Fruit fly (Drosophila melanogaster) whole organism, embryonic: ENCODE results near the gene witty.

Experiments used
- Blimp-1 ChIP-seq: fragments of 200-800 bp; sonication (Bioruptor generic); optimal IDR thresholded peaks from 3 replicates; lab custom pipeline; 2018; ENCODE audit warnings: missing biosample characterization, missing genetic modification characterization, mild to moderate bottlenecking, moderate library complexity, missing genetic modification reagents
- CG1024 ChIP-seq: fragments of 200-800 bp; sonication (Bioruptor generic); IDR thresholded peaks from 2 replicates; pipeline ENCODE4 v1.3.6; 2022; ENCODE audit warnings: missing biosample characterization, missing genetic modification characterization
- CG11695 ChIP-seq: fragments of 200-800 bp; sonication (Bioruptor generic); IDR thresholded peaks from 3 replicates; pipeline ENCODE4 v1.3.6; 2022; ENCODE audit warnings: missing biosample characterization, missing genetic modification characterization
- CG12659 ChIP-seq: fragments of 200-800 bp; sonication (Bioruptor generic); optimal IDR thresholded peaks from 3 replicates; lab custom pipeline; 2017; ENCODE audit warnings: mild to moderate bottlenecking, missing biosample characterization, missing genetic modification reagents, missing genetic modification characterization
- CG18262 ChIP-seq: fragments of 200-800 bp; optimal IDR thresholded peaks from 3 replicates; lab custom pipeline; 2019; ENCODE audit warnings: missing biosample characterization, mild to moderate bottlenecking, missing genetic modification characterization, moderate library complexity
- CG18599 ChIP-seq: fragments of 200-800 bp; sonication (Bioruptor generic); optimal IDR thresholded peaks from 3 replicates; lab custom pipeline; 2017; ENCODE audit warnings: missing biosample characterization, missing genetic modification characterization, mild to moderate bottlenecking, moderate library complexity, missing genetic modification reagents
- CG2712 ChIP-seq: fragments of 200-800 bp; optimal IDR thresholded peaks from 3 replicates; lab custom pipeline; 2019; ENCODE audit warnings: missing biosample characterization, mild to moderate bottlenecking, missing genetic modification characterization, moderate library complexity
- CG33213 ChIP-seq: fragments of 200-800 bp; sonication (Bioruptor generic); optimal IDR thresholded peaks from 3 replicates; lab custom pipeline; 2016; ENCODE audit warnings: missing biosample characterization, missing genetic modification characterization
- CG34224 ChIP-seq: fragments of 200-800 bp; sonication (Bioruptor generic); IDR thresholded peaks from 3 replicates; pipeline ENCODE4 v1.3.6; 2022; ENCODE audit warnings: missing biosample characterization, missing genetic modification characterization; ENCODE audit not compliant: partially characterized antibody
- CG3838 ChIP-seq: fragments of 200-800 bp; sonication (Bioruptor generic); optimal IDR thresholded peaks from 3 replicates; lab custom pipeline; 2016; ENCODE audit warnings: missing biosample characterization, missing genetic modification characterization
- CG4282 ChIP-seq: fragments of 200-800 bp; sonication (Bioruptor generic); optimal IDR thresholded peaks from 2 replicates; lab custom pipeline; 2016; ENCODE audit warnings: missing biosample characterization, missing genetic modification characterization
- CG7372 ChIP-seq: fragments of 200-800 bp; sonication (Bioruptor generic); IDR thresholded peaks from 2 replicates; pipeline ENCODE4 v1.3.6; 2022; ENCODE audit warnings: missing biosample characterization, missing genetic modification characterization
- CG7786 ChIP-seq: fragments of 200-800 bp; sonication (Bioruptor generic); optimal IDR thresholded peaks from 2 replicates; lab custom pipeline; 2016; ENCODE audit warnings: missing biosample characterization, missing genetic modification characterization
- CG7839 ChIP-seq: fragments of 200-800 bp; sonication (Bioruptor generic); optimal IDR thresholded peaks from 3 replicates; lab custom pipeline; 2018; ENCODE audit warnings: missing biosample characterization, mild to moderate bottlenecking, missing genetic modification characterization, moderate library complexity
- CG9437 ChIP-seq: fragments of 200-800 bp; sonication (Bioruptor generic); optimal IDR thresholded peaks from 2 replicates; lab custom pipeline; 2018; ENCODE audit warnings: missing biosample characterization, mild to moderate bottlenecking, missing genetic modification characterization
- Chrac-16 ChIP-seq: fragments of 200-800 bp; sonication (Bioruptor generic); optimal IDR thresholded peaks from 3 replicates; lab custom pipeline; 2016; ENCODE audit warnings: missing biosample characterization, missing genetic modification characterization
- CoRest ChIP-seq: fragments of 200-800 bp; sonication (Bioruptor generic); optimal IDR thresholded peaks from 3 replicates; lab custom pipeline; 2018; ENCODE audit warnings: missing biosample characterization, mild to moderate bottlenecking, missing genetic modification characterization, moderate library complexity
- CrebB ChIP-seq: fragments of 200-800 bp; sonication (Bioruptor generic); optimal IDR thresholded peaks from 3 replicates; lab custom pipeline; 2018; ENCODE audit warnings: missing biosample characterization, mild to moderate bottlenecking, missing genetic modification characterization
- Dip2 ChIP-seq: fragments of 200-800 bp; sonication (Bioruptor generic); IDR thresholded peaks from 2 replicates; pipeline ENCODE4 v1.3.6; 2022; ENCODE audit warnings: missing biosample characterization, missing genetic modification characterization
- Hr3 ChIP-seq: fragments of 200-800 bp; sonication (Bioruptor generic); optimal IDR thresholded peaks from 3 replicates; lab custom pipeline; 2016; ENCODE audit warnings: missing biosample characterization, missing genetic modification characterization
- Med ChIP-seq: fragments of 200-800 bp; sonication (Bioruptor generic); peaks from one replicate; lab custom pipeline; 2016; ENCODE audit warnings: missing biosample characterization, missing genetic modification characterization, mild to moderate bottlenecking, inconsistent platforms, moderate library complexity
- Myb ChIP-seq: fragments of 200-800 bp; sonication (Bioruptor generic); optimal IDR thresholded peaks from 2 replicates; lab custom pipeline; 2016; ENCODE audit warnings: missing biosample characterization, missing genetic modification characterization
- PHDP ChIP-seq: fragments of 200-800 bp; sonication (Bioruptor generic); optimal IDR thresholded peaks from 3 replicates; lab custom pipeline; 2018; ENCODE audit warnings: missing biosample characterization, mild to moderate bottlenecking, missing genetic modification characterization, moderate library complexity
- Ptx1 ChIP-seq: fragments of 200-800 bp; sonication (Bioruptor generic); IDR thresholded peaks from 2 replicates; pipeline ENCODE4 v1.3.6; 2022; ENCODE audit warnings: missing biosample characterization, missing genetic modification characterization
- Rfx ChIP-seq: fragments of 200-800 bp; sonication (Bioruptor generic); IDR thresholded peaks from 2 replicates; pipeline ENCODE4 v1.3.6; 2022; ENCODE audit warnings: missing biosample characterization, missing genetic modification characterization
- Sox102F ChIP-seq: fragments of 200-800 bp; sonication (Bioruptor generic); optimal IDR thresholded peaks from 2 replicates; lab custom pipeline; 2018; ENCODE audit warnings: missing biosample characterization, mild to moderate bottlenecking, missing genetic modification characterization, moderate library complexity
- Stat92E ChIP-seq, 3 experiments: fragments of >200 bp in 2 of 3; fragments of 200-800 bp in 1 of 3; sonication (Bioruptor generic) in 1 of 3; optimal IDR thresholded peaks; 2 replicates each; lab custom pipeline; 2017 to 2019; ENCODE audit warnings: missing biosample characterization in 3 of 3, missing genetic modification characterization in 3 of 3, mild to moderate bottlenecking in 1 of 3, moderate library complexity in 1 of 3
- Xbp1 ChIP-seq: fragments of 200-800 bp; sonication (Bioruptor generic); optimal IDR thresholded peaks from 3 replicates; lab custom pipeline; 2016; ENCODE audit warnings: missing biosample characterization, mild to moderate bottlenecking, missing genetic modification characterization
- abd-A ChIP-seq: fragments of 200-800 bp; sonication (Bioruptor generic); optimal IDR thresholded peaks from 3 replicates; lab custom pipeline; 2019; ENCODE audit warnings: missing biosample characterization, mild to moderate bottlenecking, missing genetic modification characterization, moderate library complexity
- ac ChIP-seq: fragments of 200-800 bp; sonication (Bioruptor generic); optimal IDR thresholded peaks from 3 replicates; lab custom pipeline; 2017; ENCODE audit warnings: missing biosample characterization, mild to moderate bottlenecking, missing genetic modification characterization
- al ChIP-seq: fragments of 200-800 bp; sonication (Bioruptor generic); IDR thresholded peaks from 2 replicates; pipeline ENCODE4 v1.3.6; 2022; ENCODE audit warnings: missing biosample characterization, missing genetic modification characterization
- chinmo ChIP-seq: fragments of 200-800 bp; sonication (Bioruptor generic); IDR thresholded peaks from 4 replicates; pipeline ENCODE4 v1.3.6; 2022; ENCODE audit warnings: missing biosample characterization, missing genetic modification characterization; ENCODE audit not compliant: partially characterized antibody
- ci ChIP-seq: fragments of 200-800 bp; sonication (Bioruptor generic); IDR thresholded peaks from 3 replicates; pipeline ENCODE4 v1.3.6; 2022; ENCODE audit warnings: missing biosample characterization, missing genetic modification characterization
- da ChIP-seq: fragments of 200-800 bp; sonication (Bioruptor generic); optimal IDR thresholded peaks from 2 replicates; lab custom pipeline; 2016; ENCODE audit warnings: missing biosample characterization, missing genetic modification characterization
- gem ChIP-seq: fragments of 200-800 bp; sonication (Bioruptor generic); optimal IDR thresholded peaks from 2 replicates; lab custom pipeline; 2019; ENCODE audit warnings: missing biosample characterization, mild to moderate bottlenecking, missing genetic modification characterization, moderate library complexity
- gsb-n ChIP-seq: fragments of 200-800 bp; sonication (Bioruptor generic); optimal IDR thresholded peaks from 3 replicates; lab custom pipeline; 2018; ENCODE audit warnings: missing biosample characterization, mild to moderate bottlenecking, missing genetic modification characterization
- klu ChIP-seq: fragments of 200-800 bp; sonication (Bioruptor generic); IDR thresholded peaks from 2 replicates; pipeline ENCODE4 v1.3.6; 2022; ENCODE audit warnings: missing biosample characterization, missing genetic modification characterization
- lmd ChIP-seq: fragments of 200-800 bp; sonication (Bioruptor generic); IDR thresholded peaks from 2 replicates; pipeline ENCODE4 v1.3.6; 2022; ENCODE audit warnings: missing biosample characterization, missing genetic modification characterization
- lov ChIP-seq, 2 experiments: fragments of 200-800 bp in 1 of 2; fragments of >200 bp in 1 of 2; sonication (Bioruptor generic) in 1 of 2; IDR thresholded peaks in 1 of 2; optimal IDR thresholded peaks in 1 of 2; 2 replicates in 1 of 2; 3 replicates in 1 of 2; pipeline versions ENCODE4 v1.3.6 to Lab custom; 2017 to 2022; ENCODE audit warnings: missing biosample characterization in 1 of 2, missing genetic modification characterization in 1 of 2
- peb ChIP-seq: fragments of 200-800 bp; sonication (Bioruptor generic); IDR thresholded peaks from 2 replicates; pipeline ENCODE4 v1.3.6; 2022; ENCODE audit warnings: missing biosample characterization, missing genetic modification characterization
- ranshi ChIP-seq: fragments of 200-800 bp; sonication (Bioruptor generic); IDR thresholded peaks from 2 replicates; pipeline ENCODE4 v1.3.6; 2022; ENCODE audit warnings: missing biosample characterization, missing genetic modification characterization
- sd ChIP-seq: fragments of 200-800 bp; sonication (Bioruptor generic); optimal IDR thresholded peaks from 3 replicates; lab custom pipeline; 2018; ENCODE audit warnings: missing biosample characterization, mild to moderate bottlenecking, missing genetic modification characterization, moderate library complexity
- sens ChIP-seq: fragments of 200-800 bp; sonication (Bioruptor generic); peaks from one replicate; lab custom pipeline; 2016; ENCODE audit warnings: missing biosample characterization, missing genetic modification characterization
- sisA ChIP-seq: fragments of 200-800 bp; sonication (Bioruptor generic); IDR thresholded peaks from 2 replicates; pipeline ENCODE4 v1.3.6; 2022; ENCODE audit warnings: missing biosample characterization, missing genetic modification characterization
- tll ChIP-seq, 2 experiments: fragments of 200-800 bp in 1 of 2; fragments of >200 bp in 1 of 2; sonication (Bioruptor generic) in 1 of 2; optimal IDR thresholded peaks; 2 replicates each; lab custom pipeline; 2017 to 2019; ENCODE audit warnings: missing biosample characterization in 2 of 2, missing genetic modification characterization in 2 of 2, mild to moderate bottlenecking in 1 of 2, moderate library complexity in 1 of 2
- unpg ChIP-seq: fragments of 200-800 bp; sonication (Bioruptor generic); optimal IDR thresholded peaks from 3 replicates; lab custom pipeline; 2018; ENCODE audit warnings: missing biosample characterization, mild to moderate bottlenecking, missing genetic modification characterization, moderate library complexity

Gene witty

DNA sequence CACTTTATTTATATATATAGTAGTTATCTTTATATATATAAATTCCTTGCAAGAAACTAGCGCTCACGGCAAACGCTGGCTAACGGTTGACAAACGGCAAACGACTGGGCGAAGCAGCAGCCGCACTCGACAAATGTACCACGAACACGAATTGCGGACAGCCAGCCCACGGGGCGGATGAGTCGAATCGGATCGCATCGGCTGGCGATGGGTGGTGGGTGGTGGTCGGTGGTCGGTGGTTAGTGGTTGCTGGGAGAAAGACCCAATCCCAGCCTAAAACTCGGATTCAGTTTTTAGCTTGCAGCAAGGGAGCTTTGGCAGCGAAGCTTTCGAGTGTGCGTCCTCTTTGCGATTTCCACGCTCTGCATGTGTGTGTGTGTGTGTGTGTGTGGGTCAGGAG lies 12.9 kb upstream of the witty start, which contains the start of gene CG7781 (continued):
- TF ChIP-seq tll (GFP tag; optimal IDR thresholded peaks at IDR 0.05; lab: Kevin White, UChicago) (no peak), CG18599 (GFP tag; lab: Kevin White, UChicago) (peak; percentile 7), Med (peak; percentile 70), Dip2 (GFP tag; lab: Robert Waterston, UW) (no peak), CG7372 (GFP tag; lab: Robert Waterston, UW) (0 out of 2 replicates have a peak, but pooled peaks have one; percentile 40), Xbp1 (GFP tag; lab: Kevin White, UChicago) (no peak), Rfx (GFP tag; lab: Robert Waterston, UW) (0 out of 2 replicates have a peak, but pooled peaks have one; percentile 19), lmd (GFP tag; lab: Robert Waterston, UW) (no peak), ranshi (GFP tag; lab: Robert Waterston, UW) (0 out of 2 replicates have a peak, but pooled peaks have one; percentile 5), CG9437 (no peak), Myb (GFP tag; lab: Kevin White, UChicago) (no peak), CrebB (tag; lab: Kevin White, UChicago) (no peak), ci (0 out of 3 replicates have a peak, but pooled peaks have one; percentile 52), sisA (GFP tag; lab: Robert Waterston, UW) (no peak), klu (GFP tag; lab: Robert Waterston, UW) (no peak), gsb-n (tag; lab: Kevin White, UChicago) (no peak), CG3838 (GFP tag; lab: Kevin White, UChicago) (no peak)

DNA sequence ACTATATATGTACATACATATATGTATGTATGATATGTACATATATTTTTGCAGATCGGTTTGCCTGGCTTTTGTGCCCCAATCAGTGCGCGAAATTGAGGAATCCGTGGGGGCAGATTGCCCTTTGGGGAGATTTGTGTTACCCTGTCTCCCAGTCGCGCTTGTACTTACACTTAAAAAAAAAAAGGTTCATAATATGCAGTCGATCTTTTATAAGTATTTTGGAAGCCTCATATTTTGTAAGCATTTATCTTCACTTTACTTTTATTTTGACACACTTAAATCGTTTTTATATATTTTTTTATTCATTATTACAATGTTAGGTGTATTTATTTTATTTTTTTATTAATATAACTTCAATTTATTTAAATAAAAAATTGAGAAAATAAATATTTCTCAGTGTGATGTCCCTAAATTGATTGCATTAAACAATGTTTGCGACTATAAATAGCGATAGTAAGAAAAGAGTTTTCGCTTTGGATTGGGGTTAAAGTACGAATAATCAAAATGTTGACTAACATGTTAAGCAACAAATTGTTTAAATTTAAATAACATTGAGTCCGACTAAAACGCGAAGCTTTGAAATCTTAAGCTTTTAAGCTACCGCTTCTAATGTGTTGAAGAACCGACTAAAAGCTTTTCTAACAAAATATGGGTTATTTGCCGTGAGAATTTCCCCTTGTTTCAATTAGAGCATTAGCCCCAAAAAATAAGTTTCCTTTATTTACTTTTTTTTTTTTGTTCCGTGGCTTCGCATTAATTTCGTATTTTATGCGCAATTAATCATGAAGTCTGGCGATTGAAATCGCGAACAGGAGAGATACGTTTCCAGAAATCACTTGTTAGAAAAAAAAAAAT lies 11.4 kb upstream of the witty start:
- TF ChIP-seq CG18262 (tag; lab: Kevin White, UChicago) = peak; percentile 22
- TF ChIP-seq unpg = peak; percentile 31
- peak; percentile 61 for TF ChIP-seq gem (tag; lab: Kevin White, UChicago)
- TF ChIP-seq CG1024 (GFP tag; lab: Robert Waterston, UW) = no peak
- no peak for TF ChIP-seq ac (GFP tag; lab: Kevin White, UChicago)
- peak; percentile 33 for TF ChIP-seq Sox102F (GFP tag; lab: Kevin White, UChicago)
- no peak for TF ChIP-seq CG34224 (GFP tag; lab: Robert Waterston, UW)
- peak; percentile 13 for TF ChIP-seq Blimp-1 (GFP tag; lab: Kevin White, UChicago)
- TF ChIP-seq CG7839 (tag; lab: Kevin White, UChicago) = peak; percentile 41
- TF ChIP-seq PHDP (tag; lab: Kevin White, UChicago) = peak; percentile 38
- TF ChIP-seq Chrac-16 (GFP tag; lab: Kevin White, UChicago) = no peak
- TF ChIP-seq Stat92E (GFP tag; optimal IDR thresholded peaks at IDR 0.05; lab: Kevin White, UChicago) = no peak
- peak; percentile 40 for TF ChIP-seq CG2712 (tag; lab: Kevin White, UChicago)
- 0 out of 2 replicates have a peak, but pooled peaks have one; percentile 18 for TF ChIP-seq Ptx1 (GFP tag; lab: Robert Waterston, UW)
- TF ChIP-seq sd = no peak
- TF ChIP-seq lov (optimal IDR thresholded peaks at IDR 0.05; lab: Kevin White, UChicago) = no peak
- no peak for TF ChIP-seq lov (GFP tag; IDR thresholded peaks at IDR 0.05; lab: Robert Waterston, UW)
- TF ChIP-seq CG7786 (GFP tag; lab: Kevin White, UChicago) = no peak
- TF ChIP-seq da (GFP tag; lab: Kevin White, UChicago) = no peak
- TF ChIP-seq sens (GFP tag; lab: Kevin White, UChicago) = peak; percentile 18
- peak; percentile 28 for TF ChIP-seq CoRest (tag; lab: Kevin White, UChicago)
- TF ChIP-seq abd-A (tag; lab: Kevin White, UChicago) = no peak
- TF ChIP-seq CG12659 (GFP tag; lab: Kevin White, UChicago) = peak; percentile 18
- TF ChIP-seq Hr3 (GFP tag; lab: Kevin White, UChicago) = no peak
- TF ChIP-seq CG11695 (GFP tag; lab: Robert Waterston, UW) = no peak
- TF ChIP-seq peb = no peak
- 0 out of 4 replicates have a peak, but pooled peaks have one; percentile 55 for TF ChIP-seq chinmo (GFP tag; lab: Robert Waterston, UW)
- no peak for TF ChIP-seq klu (GFP tag; lab: Robert Waterston, UW)
- no peak for TF ChIP-seq al (GFP tag; lab: Robert Waterston, UW)
- peak; percentile 48 for TF ChIP-seq Med
- TF ChIP-seq CG33213 (GFP tag; lab: Kevin White, UChicago) = no peak
- no peak for TF ChIP-seq CG4282
